Worm (Caenorhabditis elegans): ENCODE measurements around the gene bath-37.

DNA sequence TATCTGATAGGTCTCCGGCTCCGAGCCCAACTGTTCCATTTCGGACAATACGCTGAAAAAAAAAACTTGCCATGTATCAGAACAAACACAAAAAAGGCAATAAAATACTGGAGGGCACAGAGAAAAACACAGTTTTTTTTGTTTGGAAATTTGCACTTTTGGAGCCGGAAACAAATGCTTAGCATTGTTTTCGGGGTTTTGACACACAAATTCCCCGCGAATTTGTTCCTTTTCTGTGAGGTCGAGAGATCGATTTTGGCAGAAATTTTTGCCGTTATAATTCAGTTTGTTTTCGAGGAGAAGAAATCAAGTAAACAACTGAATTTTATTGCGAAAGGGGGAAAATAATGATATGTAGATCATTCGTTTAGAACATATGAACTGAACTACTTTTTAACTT lies 12.1 kb upstream of the bath-37 start, which contains the start of gene K08E4.2:
- TF ChIP-seq snpc-4 (tag; optimal IDR thresholded peaks at IDR 0.05) (no peak), nhr-28 (tag; optimal IDR thresholded peaks at IDR 0.05) (no peak), lsy-2 (tag; optimal IDR thresholded peaks at IDR 0.05) (no peak), lin-13 (tag; optimal IDR thresholded peaks at IDR 0.05) (no peak)

All from whole organism, mixed stage, embryonic.